3 worm cellular contexts compared by ENCODE assay signal in the genomic region with DNA sequence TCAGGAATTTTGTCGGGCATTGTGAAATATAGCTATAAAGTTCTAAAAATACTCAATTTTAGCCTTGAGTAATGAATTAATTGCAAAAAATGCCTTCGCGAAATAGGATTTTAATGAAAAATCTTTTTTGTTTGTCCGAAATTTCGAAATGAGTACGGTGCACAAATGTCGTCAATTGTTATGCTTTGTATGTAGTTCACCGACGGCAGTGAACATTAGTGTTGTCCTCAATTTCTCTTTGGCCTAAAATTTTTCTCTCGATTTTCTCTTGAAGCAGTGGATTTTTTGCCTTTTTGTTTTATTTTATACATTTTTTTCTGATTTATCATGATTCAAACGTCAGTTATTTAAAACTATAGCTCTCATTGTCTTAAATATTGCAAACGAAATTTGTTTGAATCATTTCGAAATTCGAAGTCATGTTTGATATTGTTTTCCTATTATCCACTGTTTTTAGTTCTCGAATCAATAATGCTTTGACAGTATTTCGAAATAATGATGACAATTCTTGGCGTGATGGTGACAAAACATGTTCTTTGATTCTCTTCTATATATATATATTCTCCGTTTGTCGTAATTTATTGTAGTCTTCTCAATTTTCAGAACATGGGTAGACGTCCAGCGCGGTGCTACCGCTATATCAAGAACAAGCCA.
TF ChIP-seq lines count a peak whose summit lies in the region.

Gene ints-11 (minus strand): TSS at position 201 of the 654 bp plus-strand sequence.
Gene rpl-10 (plus strand): TSS at position 604 of the 654 bp plus-strand sequence.

TF ChIP-seq in whole organism, L1 larva, 84 proteins besides CTCF, POLR2A, EP300 and RAD21 (continued from another document and continues in another):
- no peak for TF ChIP-seq alr-1 (tag; optimal IDR thresholded peaks at IDR 0.05; lab: Kevin White, UChicago; ENCODE audit: borderline replicate concordance)
- TF ChIP-seq sup-37 (GFP tag; optimal IDR thresholded peaks at IDR 0.05; lab: Kevin White, UChicago) = no peak
- TF ChIP-seq C34B4.2 (tag; optimal IDR thresholded peaks at IDR 0.05; lab: Kevin White, UChicago) = no peak
- TF ChIP-seq elt-2 (tag; optimal IDR thresholded peaks at IDR 0.05; lab: Kevin White, UChicago) = no peak
- no peak for TF ChIP-seq mef-2 (tag; optimal IDR thresholded peaks at IDR 0.05; lab: Kevin White, UChicago)
- no peak for TF ChIP-seq dsc-1 (tag; optimal IDR thresholded peaks at IDR 0.05; lab: Kevin White, UChicago)
- no peak for TF ChIP-seq ets-5 (GFP tag; IDR thresholded peaks at IDR 0.05; lab: Robert Waterston, UW)
- no peak for TF ChIP-seq lin-14 (GFP tag; optimal IDR thresholded peaks at IDR 0.05; lab: Kevin White, UChicago)
- TF ChIP-seq snpc-4 (tag; optimal IDR thresholded peaks at IDR 0.05; lab: Kevin White, UChicago) = no peak
- TF ChIP-seq nhr-237 (tag; optimal IDR thresholded peaks at IDR 0.05; lab: Kevin White, UChicago) = no peak
- no peak for TF ChIP-seq mab-9 (GFP tag; IDR thresholded peaks at IDR 0.05; lab: Robert Waterston, UW)
- no peak for TF ChIP-seq egl-27 (tag; optimal IDR thresholded peaks at IDR 0.05; lab: Kevin White, UChicago)
- TF ChIP-seq efl-3 (GFP tag; optimal IDR thresholded peaks at IDR 0.05; lab: Kevin White, UChicago) = no peak
- TF ChIP-seq unc-86 (tag; optimal IDR thresholded peaks at IDR 0.05; lab: Kevin White, UChicago) = no peak
- no peak for TF ChIP-seq grh-1 (GFP tag; IDR thresholded peaks at IDR 0.05; lab: Robert Waterston, UW)
- TF ChIP-seq pax-3 (tag; optimal IDR thresholded peaks at IDR 0.05; lab: Kevin White, UChicago) = no peak
- peak; percentile 44 for TF ChIP-seq rnt-1 (tag; optimal IDR thresholded peaks at IDR 0.05; lab: Kevin White, UChicago)
- TF ChIP-seq lsy-2 (tag; optimal IDR thresholded peaks at IDR 0.05; lab: Kevin White, UChicago) = peak; percentile 89 to 98
- TF ChIP-seq fkh-8 (tag; optimal IDR thresholded peaks at IDR 0.05; lab: Kevin White, UChicago) = no peak
- no peak for TF ChIP-seq irx-1 (tag; optimal IDR thresholded peaks at IDR 0.05; lab: Kevin White, UChicago)
- no peak for TF ChIP-seq ceh-90 (tag; optimal IDR thresholded peaks at IDR 0.05; lab: Kevin White, UChicago)
- TF ChIP-seq Y116A8C.19 (tag; optimal IDR thresholded peaks at IDR 0.05; lab: Kevin White, UChicago; ENCODE audit: borderline replicate concordance) = no peak
- peak; percentile 19 for TF ChIP-seq tbx-2 (tag; optimal IDR thresholded peaks at IDR 0.05; lab: Kevin White, UChicago)
- no peak for TF ChIP-seq ceh-63 (GFP tag; optimal IDR thresholded peaks at IDR 0.05; lab: Kevin White, UChicago)
- peak in 2 of 3 experiments; percentile 28 to 63 for TF ChIP-seq ceh-82 (tag; optimal IDR thresholded peaks at IDR 0.05; lab: Kevin White, UChicago)
- TF ChIP-seq ceh-88 (GFP tag; IDR thresholded peaks at IDR 0.05; lab: Robert Waterston, UW) = no peak
- no peak for TF ChIP-seq ztf-4 (tag; optimal IDR thresholded peaks at IDR 0.05; lab: Kevin White, UChicago)
- peak; percentile 83 for TF ChIP-seq F16B12.6 (tag; optimal IDR thresholded peaks at IDR 0.05; lab: Kevin White, UChicago)
- peak; percentile 59 for TF ChIP-seq C16A3.4 (tag; optimal IDR thresholded peaks at IDR 0.05; lab: Kevin White, UChicago)
- TF ChIP-seq mdl-1 (tag; optimal IDR thresholded peaks at IDR 0.05; lab: Kevin White, UChicago) = peak in 1 of 2 experiments; percentile 29
- TF ChIP-seq zip-4 (GFP tag; optimal IDR thresholded peaks at IDR 0.05; lab: Kevin White, UChicago) = no peak
- TF ChIP-seq swsn-7 (tag; optimal IDR thresholded peaks at IDR 0.05; lab: Kevin White, UChicago) = peak; percentile 29
- no peak for TF ChIP-seq hlh-17 (GFP tag; optimal IDR thresholded peaks at IDR 0.05; lab: Kevin White, UChicago; ENCODE audit: borderline replicate concordance)
- no peak for TF ChIP-seq hpl-2 (GFP tag; optimal IDR thresholded peaks at IDR 0.05; lab: Kevin White, UChicago)
- TF ChIP-seq nhr-47 (tag; optimal IDR thresholded peaks at IDR 0.05; lab: Kevin White, UChicago) = peak; percentile 41
- peak; percentile 66 for TF ChIP-seq blmp-1 (tag; optimal IDR thresholded peaks at IDR 0.05; lab: Kevin White, UChicago)
- no peak for TF ChIP-seq ama-1 (optimal IDR thresholded peaks at IDR 0.05; lab: Kevin White, UChicago)
- TF ChIP-seq jun-1 (tag; optimal IDR thresholded peaks at IDR 0.05; lab: Kevin White, UChicago) = no peak
- peak; percentile 72 for TF ChIP-seq mep-1 (tag; optimal IDR thresholded peaks at IDR 0.05; lab: Kevin White, UChicago)
- TF ChIP-seq snu-23 (GFP tag; optimal IDR thresholded peaks at IDR 0.05; lab: Kevin White, UChicago) = peak; percentile 73
- peak; percentile 79 to 83 for TF ChIP-seq lin-35 (GFP tag; optimal IDR thresholded peaks at IDR 0.05; lab: Kevin White, UChicago)

TF ChIP-seq in whole organism, L2 larva, 48 proteins besides CTCF, POLR2A, EP300 and RAD21 (continued from another document):
- TF ChIP-seq nhr-237 (tag; optimal IDR thresholded peaks at IDR 0.05; lab: Kevin White, UChicago) (no peak), mab-5 (tag; optimal IDR thresholded peaks at IDR 0.05; lab: Kevin White, UChicago) (no peak), sma-3 (GFP tag; optimal IDR thresholded peaks at IDR 0.05; lab: Kevin White, UChicago) (peak; percentile 43), aly-2 (tag; optimal IDR thresholded peaks at IDR 0.05; lab: Kevin White, UChicago) (no peak), peb-1 (tag; optimal IDR thresholded peaks at IDR 0.05; lab: Kevin White, UChicago) (no peak), lin-11 (tag; optimal IDR thresholded peaks at IDR 0.05; lab: Kevin White, UChicago) (no peak), unc-55 (GFP tag; optimal IDR thresholded peaks at IDR 0.05; lab: Kevin White, UChicago) (peak; percentile 85), unc-39 (tag; optimal IDR thresholded peaks at IDR 0.05; lab: Kevin White, UChicago) (no peak), ZK546.5 (tag; optimal IDR thresholded peaks at IDR 0.05; lab: Kevin White, UChicago) (no peak), lsy-2 (tag; optimal IDR thresholded peaks at IDR 0.05; lab: Kevin White, UChicago) (peak; percentile 65 to 97), blmp-1 (tag; optimal IDR thresholded peaks at IDR 0.05; lab: Kevin White, UChicago; ENCODE audit: insufficient read depth) (no peak), nhr-25 (tag; optimal IDR thresholded peaks at IDR 0.05; lab: Kevin White, UChicago) (no peak), nhr-6 (tag; optimal IDR thresholded peaks at IDR 0.05; lab: Kevin White, UChicago) (no peak), ztf-1 (GFP tag; conservative IDR thresholded peaks at IDR 0.05; lab: Robert Waterston, UW) (no peak), nhr-11 (tag; optimal IDR thresholded peaks at IDR 0.05; lab: Kevin White, UChicago) (no peak), skn-1 (tag; optimal IDR thresholded peaks at IDR 0.05; lab: Kevin White, UChicago) (peak; percentile 6), fos-1 (tag; optimal IDR thresholded peaks at IDR 0.05; lab: Kevin White, UChicago) (peak; percentile 42), gmeb-1 (tag; optimal IDR thresholded peaks at IDR 0.05; lab: Kevin White, UChicago) (peak; percentile 56), nhr-129 (tag; optimal IDR thresholded peaks at IDR 0.05; lab: Kevin White, UChicago) (peak; percentile 69), nhr-21 (tag; optimal IDR thresholded peaks at IDR 0.05; lab: Kevin White, UChicago) (no peak), nhr-10 (tag; optimal IDR thresholded peaks at IDR 0.05; lab: Kevin White, UChicago) (no peak), crh-2 (tag; optimal IDR thresholded peaks at IDR 0.05; lab: Kevin White, UChicago) (peak; percentile 58), mdl-1 (tag; optimal IDR thresholded peaks at IDR 0.05; lab: Kevin White, UChicago) (no peak), C34F6.9 (tag; optimal IDR thresholded peaks at IDR 0.05; lab: Kevin White, UChicago) (peak; percentile 85), ceh-16 (tag; optimal IDR thresholded peaks at IDR 0.05; lab: Kevin White, UChicago) (no peak), ztf-11 (tag; optimal IDR thresholded peaks at IDR 0.05; lab: Kevin White, UChicago) (no peak), Y55F3AM.14 (GFP tag; optimal IDR thresholded peaks at IDR 0.05; lab: Kevin White, UChicago) (no peak), mbf-1 (tag; optimal IDR thresholded peaks at IDR 0.05; lab: Kevin White, UChicago) (no peak), lin-13 (GFP tag; optimal IDR thresholded peaks at IDR 0.05; lab: Kevin White, UChicago) (peak; percentile 22), sem-4 (tag; optimal IDR thresholded peaks at IDR 0.05; lab: Kevin White, UChicago) (no peak), elt-1 (tag; optimal IDR thresholded peaks at IDR 0.05; lab: Kevin White, UChicago) (no peak), nhr-12 (tag; optimal IDR thresholded peaks at IDR 0.05; lab: Kevin White, UChicago) (no peak), elt-3 (tag; optimal IDR thresholded peaks at IDR 0.05; lab: Kevin White, UChicago) (no peak), ztf-4 (tag; optimal IDR thresholded peaks at IDR 0.05; lab: Kevin White, UChicago) (no peak), zag-1 (tag; optimal IDR thresholded peaks at IDR 0.05; lab: Kevin White, UChicago) (no peak), ceh-82 (tag; optimal IDR thresholded peaks at IDR 0.05; lab: Kevin White, UChicago) (no peak)

TF ChIP-seq in whole organism, young adult, 124 proteins besides CTCF, POLR2A, EP300 and RAD21 (continued from another document):
- no peak for TF ChIP-seq cebp-1 (GFP tag; IDR thresholded peaks at IDR 0.05; lab: Robert Waterston, UW)
- peak; percentile 55 for TF ChIP-seq cebp-1 (tag; optimal IDR thresholded peaks at IDR 0.05; lab: Kevin White, UChicago)
- TF ChIP-seq lin-40 (tag; optimal IDR thresholded peaks at IDR 0.05; lab: Kevin White, UChicago) = no peak
- no peak for TF ChIP-seq zim-3 (tag; optimal IDR thresholded peaks at IDR 0.05; lab: Kevin White, UChicago)
- TF ChIP-seq snpc-3.4 (tag; optimal IDR thresholded peaks at IDR 0.05; lab: Kevin White, UChicago) = no peak
- TF ChIP-seq ceh-91 (GFP tag; IDR thresholded peaks at IDR 0.05; lab: Robert Waterston, UW) = no peak
- TF ChIP-seq lir-1 (GFP tag; conservative IDR thresholded peaks at IDR 0.05; lab: Robert Waterston, UW) = no peak
- no peak for TF ChIP-seq ztf-6 (GFP tag; IDR thresholded peaks at IDR 0.05; lab: Robert Waterston, UW)
- no peak for TF ChIP-seq dpl-1 (GFP tag; optimal IDR thresholded peaks at IDR 0.05; lab: Kevin White, UChicago)
- TF ChIP-seq sdz-38 (tag; optimal IDR thresholded peaks at IDR 0.05; lab: Kevin White, UChicago) = no peak
- no peak for TF ChIP-seq cebp-2 (GFP tag; IDR thresholded peaks at IDR 0.05; lab: Robert Waterston, UW)
- no peak for TF ChIP-seq rpc-1 (optimal IDR thresholded peaks at IDR 0.05; lab: Kevin White, UChicago)
- TF ChIP-seq rpc-1 (tag; optimal IDR thresholded peaks at IDR 0.05; lab: Kevin White, UChicago) = no peak
- TF ChIP-seq mxl-1 (tag; optimal IDR thresholded peaks at IDR 0.05; lab: Kevin White, UChicago) = no peak
- no peak for TF ChIP-seq efl-1 (GFP tag; optimal IDR thresholded peaks at IDR 0.05; lab: Kevin White, UChicago)
- peak; percentile 67 for TF ChIP-seq F33H1.4 (GFP tag; IDR thresholded peaks at IDR 0.05; lab: Robert Waterston, UW)
- TF ChIP-seq madf-10 (tag; optimal IDR thresholded peaks at IDR 0.05; lab: Kevin White, UChicago) = no peak
- no peak for TF ChIP-seq ztf-3 (GFP tag; optimal IDR thresholded peaks at IDR 0.05; lab: Kevin White, UChicago)
- peak in 1 of 3 experiments; percentile 18 for TF ChIP-seq lin-35 (GFP tag; optimal IDR thresholded peaks at IDR 0.05; lab: Kevin White, UChicago)
- TF ChIP-seq egrh-3 (GFP tag; IDR thresholded peaks at IDR 0.05; lab: Robert Waterston, UW) = no peak
- no peak for TF ChIP-seq lsy-27 (tag; optimal IDR thresholded peaks at IDR 0.05; lab: Kevin White, UChicago; ENCODE audit: borderline replicate concordance, insufficient read depth)
- TF ChIP-seq attf-5 (GFP tag; optimal IDR thresholded peaks at IDR 0.05; lab: Kevin White, UChicago) = peak; percentile 29
- no peak for TF ChIP-seq Y53G8AR.9 (GFP tag; conservative IDR thresholded peaks at IDR 0.05; lab: Robert Waterston, UW)
